Fruit fly (Drosophila melanogaster): Measurements from ENCODE around the gene Ptpa.

Gene Ptpa

dm6 chr2L:3371340-3371739 lies 5.5 kb upstream of the Ptpa start:
- no peak for TF ChIP-seq Sox100B (GFP tag; optimal IDR thresholded peaks at IDR 0.05)
- TF ChIP-seq da (GFP tag; optimal IDR thresholded peaks at IDR 0.05), result no peak
- TF ChIP-seq CG2202 (tag; optimal IDR thresholded peaks at IDR 0.05), result no peak
- peak; percentile 92 for TF ChIP-seq Ets65A (GFP tag)
- no peak for TF ChIP-seq CG7963 (GFP tag; IDR thresholded peaks at IDR 0.05; ENCODE audit: partially characterized antibody)
- no peak for TF ChIP-seq CG12391 (tag; optimal IDR thresholded peaks at IDR 0.05)
- TF ChIP-seq Myb (GFP tag; optimal IDR thresholded peaks at IDR 0.05), result no peak
- TF ChIP-seq D19A (tag; optimal IDR thresholded peaks at IDR 0.05), result peak; percentile 61
- no peak for TF ChIP-seq CG13894 (tag; optimal IDR thresholded peaks at IDR 0.05)
- peak; percentile 58 for TF ChIP-seq Drgx (GFP tag; IDR thresholded peaks at IDR 0.05)
- peak; percentile 79 for TF ChIP-seq Med (GFP tag)
- peak; percentile 27 for TF ChIP-seq Deaf1 (tag; optimal IDR thresholded peaks at IDR 0.05)
- TF ChIP-seq sima (GFP tag; optimal IDR thresholded peaks at IDR 0.05), result no peak
- 0 out of 2 replicates have a peak, but pooled peaks have one; percentile 30 for TF ChIP-seq slbo (GFP tag; IDR thresholded peaks at IDR 0.05)
- TF ChIP-seq dimm (GFP tag; IDR thresholded peaks at IDR 0.05), result no peak
- no peak for TF ChIP-seq crp (GFP tag; optimal IDR thresholded peaks at IDR 0.05)
- no peak for TF ChIP-seq CG17328 (GFP tag; IDR thresholded peaks at IDR 0.05)
- no peak for TF ChIP-seq mld (GFP tag; IDR thresholded peaks at IDR 0.05; ENCODE audit: partially characterized antibody)

dm6 chr2L:3371776-3372383 lies 4.9 kb upstream of the Ptpa start:
- TF ChIP-seq maf-S (GFP tag; optimal IDR thresholded peaks at IDR 0.05) (no peak), Fer1 (GFP tag; optimal IDR thresholded peaks at IDR 0.05) (no peak), CG7271 (tag; optimal IDR thresholded peaks at IDR 0.05) (no peak), CG14014 (GFP tag; IDR thresholded peaks at IDR 0.05) (no peak), CG17829 (tag; optimal IDR thresholded peaks at IDR 0.05) (no peak), tgo (GFP tag; IDR thresholded peaks at IDR 0.05) (no peak), Nf-YA (GFP tag; IDR thresholded peaks at IDR 0.05) (no peak), scrt (GFP tag; optimal IDR thresholded peaks at IDR 0.05) (peak; percentile 54), Sry-β (GFP tag; optimal IDR thresholded peaks at IDR 0.05) (no peak), mirr (GFP tag; optimal IDR thresholded peaks at IDR 0.05) (peak; percentile 8), pan (optimal IDR thresholded peaks at IDR 0.05) (no peak), pan (GFP tag; optimal IDR thresholded peaks at IDR 0.05 in 1 of 2, IDR thresholded peaks at IDR 0.05 in 1 of 2) (peak in 1 of 2 experiments; percentile 20), chinmo (GFP tag; IDR thresholded peaks at IDR 0.05; ENCODE audit: partially characterized antibody) (0 out of 4 replicates have a peak, but pooled peaks have one; percentile 21), H2.0 (GFP tag; IDR thresholded peaks at IDR 0.05) (no peak), CG9817 (tag; optimal IDR thresholded peaks at IDR 0.05) (no peak), CG10462 (GFP tag; optimal IDR thresholded peaks at IDR 0.05) (no peak), CG8281 (tag; optimal IDR thresholded peaks at IDR 0.05) (no peak), sug (tag; optimal IDR thresholded peaks at IDR 0.05) (peak; percentile 27), Xbp1 (GFP tag; optimal IDR thresholded peaks at IDR 0.05) (no peak), NC2α (GFP tag; optimal IDR thresholded peaks at IDR 0.05) (no peak), HHEX (GFP tag; optimal IDR thresholded peaks at IDR 0.05) (no peak), Hr78 (GFP tag; optimal IDR thresholded peaks at IDR 0.05) (no peak), gt (GFP tag; IDR thresholded peaks at IDR 0.05) (no peak), Nf-YC (tag; optimal IDR thresholded peaks at IDR 0.05) (no peak), crc (GFP tag; optimal IDR thresholded peaks at IDR 0.05) (no peak), Pdp1 (GFP tag; optimal IDR thresholded peaks at IDR 0.05) (peak in 1 of 2 experiments; percentile 83), amos (GFP tag; IDR thresholded peaks at IDR 0.05; ENCODE audit: partially characterized antibody) (no peak), CG6689 (GFP tag; IDR thresholded peaks at IDR 0.05) (no peak), CG6765 (GFP tag; optimal IDR thresholded peaks at IDR 0.05) (no peak), onecut (GFP tag; IDR thresholded peaks at IDR 0.05) (peak; percentile 76), Dref (GFP tag; IDR thresholded peaks at IDR 0.05) (no peak), Mad (GFP tag; optimal IDR thresholded peaks at IDR 0.05) (no peak)
